Worm (Caenorhabditis elegans) whole organism, L4 larva: Measurements from ENCODE around the gene ins-17.

Source experiments
- F26F4.8 ChIP-seq: fragments of 200-800 bp; sonication (Bioruptor generic); conservative IDR thresholded peaks from 2 replicates; pipeline ENCODE4 v1.3.6; 2022; ENCODE audit warnings: missing genetic modification characterization, missing compliant biosample characterization
- F49E8.2 ChIP-seq: sonication (generic microtip); optimal IDR thresholded peaks from 2 replicates; lab custom pipeline; 2016; ENCODE audit warnings: missing compliant biosample characterization, mild to moderate bottlenecking, missing genetic modification characterization, borderline replicate concordance
- Y105C5A.15 ChIP-seq: fragments of 200-800 bp; sonication (Bioruptor generic); IDR thresholded peaks from 2 replicates; pipeline ENCODE4 v1.3.6; 2022; ENCODE audit warnings: missing genetic modification characterization, missing compliant biosample characterization
- Y75B8A.6 ChIP-seq: fragments of 200-800 bp; sonication (Bioruptor generic); IDR thresholded peaks from 2 replicates; pipeline ENCODE4 v1.3.6; 2022; ENCODE audit warnings: missing genetic modification reagents, missing genetic modification characterization, missing compliant biosample characterization
- ZK337.2 ChIP-seq: fragments of 200-800 bp; sonication (Bioruptor generic); IDR thresholded peaks from 2 replicates; pipeline ENCODE4 v1.3.6; 2022; ENCODE audit warnings: missing genetic modification reagents, missing genetic modification characterization, missing compliant biosample characterization
- aha-1 ChIP-seq: fragments of 150-350 bp; peaks from one replicate; lab custom pipeline; 2014; ENCODE audit warnings: missing biosample characterization, missing genetic modification characterization
- aly-2 ChIP-seq: sonication (generic microtip); optimal IDR thresholded peaks from 2 replicates; lab custom pipeline; 2018; ENCODE audit warnings: missing biosample characterization, missing genetic modification characterization
- cey-2 ChIP-seq: sonication (generic microtip); optimal IDR thresholded peaks from 3 replicates; lab custom pipeline; 2017; ENCODE audit warnings: missing genetic modification characterization, mild to moderate bottlenecking, missing compliant biosample characterization, antibody characterized with exemption, borderline replicate concordance; ENCODE audit not compliant: insufficient read depth
- daf-12 ChIP-seq: fragments of 150-350 bp; optimal IDR thresholded peaks from 2 replicates; lab custom pipeline; 2014; ENCODE audit warnings: missing biosample characterization, missing genetic modification reagents, missing genetic modification characterization
- dmd-8 ChIP-seq: fragments of 200-800 bp; sonication (Bioruptor generic); IDR thresholded peaks from 2 replicates; pipeline ENCODE4 v1.3.6; 2022; ENCODE audit warnings: missing genetic modification characterization, missing compliant biosample characterization
- dpl-1 ChIP-seq: fragments of 150-350 bp; optimal IDR thresholded peaks from 2 replicates; lab custom pipeline; 2014; ENCODE audit warnings: missing biosample characterization, missing genetic modification reagents, missing genetic modification characterization
- egl-27 ChIP-seq: sonication (generic microtip); optimal IDR thresholded peaks from 3 replicates; lab custom pipeline; 2017; ENCODE audit warnings: missing biosample characterization, missing genetic modification reagents, missing genetic modification characterization
- fkh-10 ChIP-seq: fragments of 150-350 bp; optimal IDR thresholded peaks from 2 replicates; lab custom pipeline; 2014; ENCODE audit warnings: missing biosample characterization, missing genetic modification reagents, missing genetic modification characterization
- fos-1 ChIP-seq: fragments of 150-350 bp; optimal IDR thresholded peaks from 2 replicates; lab custom pipeline; 2014; ENCODE audit warnings: missing biosample characterization, missing genetic modification characterization
- hif-1 ChIP-seq, 2 experiments: sonication (generic microtip); optimal IDR thresholded peaks; 2 replicates each; lab custom pipeline; 2016 to 2017; ENCODE audit warnings: missing compliant biosample characterization in 2 of 2, missing genetic modification characterization in 2 of 2, missing genetic modification reagents in 2 of 2, missing genotype in 2 of 2, mild to moderate bottlenecking in 1 of 2
- hlh-11 ChIP-seq: fragments of 200-800 bp; sonication (Bioruptor generic); optimal IDR thresholded peaks from 2 replicates; lab custom pipeline; 2018; ENCODE audit warnings: mild to moderate bottlenecking, missing genetic modification characterization, missing compliant biosample characterization
- hlh-30 ChIP-seq: sonication (generic microtip); optimal IDR thresholded peaks from 2 replicates; lab custom pipeline; 2017; ENCODE audit warnings: antibody characterized with exemption, mild to moderate bottlenecking, missing genetic modification characterization, missing compliant biosample characterization; ENCODE audit not compliant: insufficient read depth
- jun-1 ChIP-seq: fragments of 150-350 bp; optimal IDR thresholded peaks from 2 replicates; lab custom pipeline; 2014; ENCODE audit warnings: missing biosample characterization, missing genetic modification reagents, missing genetic modification characterization
- lin-1 ChIP-seq: fragments of 200-800 bp; sonication (Bioruptor generic); IDR thresholded peaks from 2 replicates; pipeline ENCODE4 v1.3.6; 2022; ENCODE audit warnings: missing genetic modification reagents, missing genetic modification characterization, missing compliant biosample characterization
- lin-39 ChIP-seq: fragments of 150-350 bp; optimal IDR thresholded peaks from 2 replicates; lab custom pipeline; 2014; ENCODE audit warnings: missing biosample characterization, missing genetic modification reagents, missing genetic modification characterization
- lir-3 ChIP-seq: sonication (generic microtip); optimal IDR thresholded peaks from 2 replicates; lab custom pipeline; 2016; ENCODE audit warnings: mild to moderate bottlenecking, missing genetic modification characterization, missing compliant biosample characterization
- lsy-2 ChIP-seq, 2 experiments: fragments of 150-350 bp in 1 of 2; sonication (generic microtip) in 1 of 2; optimal IDR thresholded peaks; 2 replicates each; lab custom pipeline; 2014 to 2017; ENCODE audit warnings: missing biosample characterization in 2 of 2, missing genetic modification characterization in 2 of 2
- madf-5 ChIP-seq, 2 experiments: fragments of 200-800 bp; sonication (Bioruptor generic); IDR thresholded peaks; 2 replicates each; pipeline ENCODE4 v1.3.6; 2022; ENCODE audit warnings: missing compliant biosample characterization in 2 of 2, missing genetic modification characterization in 2 of 2
- mdl-1 ChIP-seq, 2 experiments: fragments of 150-350 bp in 1 of 2; sonication (generic microtip) in 1 of 2; optimal IDR thresholded peaks; 2 replicates each; lab custom pipeline; 2014 to 2017; ENCODE audit warnings: missing biosample characterization in 2 of 2, missing genetic modification characterization in 2 of 2
- mdt-29 ChIP-seq: fragments of 200-800 bp; sonication (Bioruptor generic); IDR thresholded peaks from 2 replicates; pipeline ENCODE4 v1.3.6; 2022; ENCODE audit warnings: missing genetic modification reagents, missing genetic modification characterization, missing compliant biosample characterization
- mep-1 ChIP-seq: fragments of 150-350 bp; sonication (generic microtip); optimal IDR thresholded peaks from 3 replicates; lab custom pipeline; 2014; ENCODE audit warnings: missing biosample characterization, missing genetic modification characterization
- nhr-41 ChIP-seq: fragments of 200-800 bp; sonication (Bioruptor generic); IDR thresholded peaks from 2 replicates; pipeline ENCODE4 v1.3.6; 2022; ENCODE audit warnings: missing genetic modification reagents, missing genetic modification characterization, missing compliant biosample characterization
- nhr-6 ChIP-seq: fragments of 150-350 bp; optimal IDR thresholded peaks from 2 replicates; lab custom pipeline; 2014; ENCODE audit warnings: missing biosample characterization, missing genetic modification characterization
- nhr-77 ChIP-seq: fragments of 150-350 bp; optimal IDR thresholded peaks from 2 replicates; lab custom pipeline; 2014; ENCODE audit warnings: missing biosample characterization, missing genetic modification characterization
- saeg-2 ChIP-seq: fragments of 200-800 bp; sonication (Bioruptor generic); IDR thresholded peaks from 2 replicates; pipeline ENCODE4 v1.3.6; 2022; ENCODE audit warnings: missing genetic modification reagents, missing genetic modification characterization, missing compliant biosample characterization
- set-16 ChIP-seq: fragments of 200-800 bp; sonication (Bioruptor generic); IDR thresholded peaks from 2 replicates; pipeline ENCODE4 v1.3.6; 2022; ENCODE audit warnings: missing genetic modification reagents, missing genetic modification characterization, missing compliant biosample characterization
- skn-1 ChIP-seq: fragments of 150-350 bp; optimal IDR thresholded peaks from 2 replicates; lab custom pipeline; 2014; ENCODE audit warnings: missing biosample characterization, missing genetic modification characterization
- spr-1 ChIP-seq: sonication (generic microtip); optimal IDR thresholded peaks from 2 replicates; lab custom pipeline; 2016; ENCODE audit warnings: mild to moderate bottlenecking, missing genetic modification characterization, missing compliant biosample characterization
- tag-97 ChIP-seq: fragments of 200-800 bp; sonication (Bioruptor generic); IDR thresholded peaks from 2 replicates; pipeline ENCODE4 v1.3.6; 2022; ENCODE audit warnings: missing genetic modification characterization, missing compliant biosample characterization
- unc-39 ChIP-seq: sonication (generic microtip); optimal IDR thresholded peaks from 2 replicates; lab custom pipeline; 2017; ENCODE audit warnings: missing biosample characterization, missing genetic modification characterization
- unc-62 ChIP-seq, 3 experiments: fragments of 150-350 bp in 1 of 3; sonication (generic microtip); optimal IDR thresholded peaks in 2 of 3; peaks in 1 of 3; 1 replicate in 1 of 3; 2 replicates in 2 of 3; lab custom pipeline; 2014 to 2017; ENCODE audit warnings: missing biosample characterization in 3 of 3, missing genetic modification characterization in 3 of 3, missing genetic modification reagents in 3 of 3, missing genotype in 1 of 3
- vab-7 ChIP-seq: fragments of 200-800 bp; sonication (Bioruptor generic); IDR thresholded peaks from 2 replicates; pipeline ENCODE4 v1.3.6; 2022; ENCODE audit warnings: missing genetic modification reagents, missing genetic modification characterization, missing compliant biosample characterization
- zfp-2 ChIP-seq: sonication (generic microtip); optimal IDR thresholded peaks from 2 replicates; lab custom pipeline; 2016; ENCODE audit warnings: mild to moderate bottlenecking, missing genetic modification characterization, missing compliant biosample characterization
- zip-11 ChIP-seq: fragments of 200-800 bp; sonication (Bioruptor generic); IDR thresholded peaks from 2 replicates; pipeline ENCODE4 v1.3.6; 2022; ENCODE audit warnings: missing genetic modification characterization, missing compliant biosample characterization
- ztf-11 ChIP-seq: fragments of 150-350 bp; optimal IDR thresholded peaks from 2 replicates; lab custom pipeline; 2014; ENCODE audit warnings: missing biosample characterization, missing genetic modification characterization

ins-17 gene

ce11 chrIII:4519410-4519809, 42.0 kb upstream of the ins-17 start:
- TF ChIP-seq mep-1 (tag; lab: Kevin White, UChicago), result no peak
- peak in 1 of 2 experiments; percentile 60 for TF ChIP-seq unc-62 (GFP tag; optimal IDR thresholded peaks at IDR 0.05 in 1 of 2; lab: Kevin White, UChicago)
- TF ChIP-seq unc-62 (tag; optimal IDR thresholded peaks at IDR 0.05; lab: Kevin White, UChicago), result no peak
- TF ChIP-seq, all 104 proteins: peak for 1

ce11 chrIII:4517781-4518180, 40.4 kb upstream of the ins-17 start:
- no peak for TF ChIP-seq set-16 (GFP tag; lab: Robert Waterston, UW)
- no peak for TF ChIP-seq daf-12 (tag; lab: Kevin White, UChicago)
- no peak for TF ChIP-seq Y105C5A.15 (GFP tag; lab: Robert Waterston, UW)
- no peak for TF ChIP-seq lin-39

ce11 chrIII:4515173-4515572, 37.8 kb upstream of the ins-17 start:
- TF ChIP-seq zip-11 (GFP tag; lab: Robert Waterston, UW) (no peak), dmd-8 (GFP tag; lab: Robert Waterston, UW) (no peak), skn-1 (tag; lab: Kevin White, UChicago) (no peak), madf-5 (GFP tag; IDR thresholded peaks at IDR 0.05; lab: Robert Waterston, UW) (no peak), aha-1 (tag; lab: Kevin White, UChicago) (no peak), ztf-11 (tag; lab: Kevin White, UChicago) (no peak), tag-97 (GFP tag; lab: Robert Waterston, UW) (no peak)

- peak in 1 of 2 experiments; percentile 30 for TF ChIP-seq mdl-1 (tag; optimal IDR thresholded peaks at IDR 0.05; lab: Kevin White, UChicago)
- TF ChIP-seq unc-62 (GFP tag; optimal IDR thresholded peaks at IDR 0.05 in 1 of 2; lab: Kevin White, UChicago), result peak in 1 of 2 experiments; percentile 48
- no peak for TF ChIP-seq unc-62 (tag; optimal IDR thresholded peaks at IDR 0.05; lab: Kevin White, UChicago)
- TF ChIP-seq lir-3, result no peak
- TF ChIP-seq lsy-2 (tag; optimal IDR thresholded peaks at IDR 0.05; lab: Kevin White, UChicago), result peak in 1 of 2 experiments; percentile 28
- TF ChIP-seq hlh-30, result peak; percentile 42
Measured at ce11 chrIII:4513926-4514325, 36.6 kb upstream of the ins-17 start.

ce11 chrIII:4508064-4508905, 30.9 kb upstream of the ins-17 start, which contains the start of the genes cct-5 and F25F2.1:
Gene cct-5 (minus strand): TSS chrIII:4508114.
Gene F25F2.1 (plus strand): TSS chrIII:4508855.
- TF ChIP-seq nhr-6 (tag; lab: Kevin White, UChicago), result peak; percentile 74
- TF ChIP-seq mep-1 (tag; lab: Kevin White, UChicago), result peak; percentile 67
- no peak for TF ChIP-seq unc-39 (tag; lab: Kevin White, UChicago)
- no peak for TF ChIP-seq F49E8.2 (tag; lab: Kevin White, UChicago)
- no peak for TF ChIP-seq vab-7 (GFP tag; lab: Robert Waterston, UW)
- peak in 1 of 2 experiments; percentile 8 for TF ChIP-seq hif-1 (tag; optimal IDR thresholded peaks at IDR 0.05; lab: Kevin White, UChicago)
- no peak for TF ChIP-seq ZK337.2
- TF ChIP-seq zfp-2 (tag; lab: Kevin White, UChicago), result no peak
- TF ChIP-seq daf-12 (tag; lab: Kevin White, UChicago), result no peak
- no peak for TF ChIP-seq aly-2 (tag; lab: Kevin White, UChicago)
- TF ChIP-seq zip-11 (GFP tag; lab: Robert Waterston, UW), result no peak
- no peak for TF ChIP-seq fkh-10
- peak; percentile 92 for TF ChIP-seq aha-1 (tag; lab: Kevin White, UChicago)
- TF ChIP-seq spr-1 (tag; lab: Kevin White, UChicago), result no peak
- TF ChIP-seq cey-2 (tag; lab: Kevin White, UChicago), result no peak
- no peak for TF ChIP-seq jun-1
- no peak for TF ChIP-seq lir-3
- TF ChIP-seq F26F4.8, result no peak
- TF ChIP-seq madf-5 (GFP tag; IDR thresholded peaks at IDR 0.05; lab: Robert Waterston, UW), result no peak
- TF ChIP-seq fos-1, result no peak
- TF ChIP-seq ztf-11 (tag; lab: Kevin White, UChicago), result no peak
- no peak for TF ChIP-seq set-16 (GFP tag; lab: Robert Waterston, UW)
- TF ChIP-seq egl-27 (tag; lab: Kevin White, UChicago), result no peak
- no peak for TF ChIP-seq nhr-41
- TF ChIP-seq lin-1, result no peak
- TF ChIP-seq mdt-29, result no peak
- peak; percentile 39 for TF ChIP-seq hlh-11
- peak; percentile 85 for TF ChIP-seq dpl-1 (GFP tag; lab: Kevin White, UChicago)
- peak; percentile 26 for TF ChIP-seq nhr-77
- TF ChIP-seq saeg-2 (GFP tag; lab: Robert Waterston, UW), result no peak
- no peak for TF ChIP-seq Y75B8A.6 (GFP tag; lab: Robert Waterston, UW)
